Fruit fly (Drosophila melanogaster) whole organism, embryonic: Measurements from ENCODE around the gene CG2747.

Experiments used
- B-H2 ChIP-seq: fragments of 200-800 bp; sonication (Bioruptor generic); optimal IDR thresholded peaks from 2 replicates; lab custom pipeline; 2018; ENCODE audit warnings: missing biosample characterization, mild to moderate bottlenecking, missing genetic modification characterization
- CG10979 ChIP-seq: fragments of 200-800 bp; sonication (Bioruptor generic); optimal IDR thresholded peaks from 2 replicates; lab custom pipeline; 2018; ENCODE audit warnings: missing biosample characterization, mild to moderate bottlenecking, missing genetic modification characterization, moderate library complexity
- CG11456 ChIP-seq: fragments of 200-800 bp; sonication (Bioruptor generic); IDR thresholded peaks from 3 replicates; pipeline ENCODE4 v1.3.6; 2022; ENCODE audit warnings: missing biosample characterization, missing genetic modification characterization
- CG12299 ChIP-seq: fragments of 200-800 bp; sonication (Bioruptor generic); optimal IDR thresholded peaks from 2 replicates; lab custom pipeline; 2018; ENCODE audit warnings: missing biosample characterization, mild to moderate bottlenecking, missing genetic modification characterization
- CG12769 ChIP-seq: fragments of 200-800 bp; sonication (Bioruptor generic); optimal IDR thresholded peaks from 2 replicates; lab custom pipeline; 2019; ENCODE audit warnings: missing biosample characterization, mild to moderate bottlenecking, missing genetic modification characterization, moderate library complexity
- CG14860 ChIP-seq: fragments of 200-800 bp; sonication (Bioruptor generic); IDR thresholded peaks from 3 replicates; pipeline ENCODE4 v1.3.6; 2022; ENCODE audit warnings: missing biosample characterization, missing genetic modification characterization; ENCODE audit not compliant: partially characterized antibody
- CG15696 ChIP-seq: fragments of 200-800 bp; sonication (Bioruptor generic); optimal IDR thresholded peaks from 2 replicates; lab custom pipeline; 2019; ENCODE audit warnings: missing biosample characterization, mild to moderate bottlenecking, missing genetic modification characterization, moderate library complexity
- CG16863 ChIP-seq: fragments of 200-800 bp; sonication (Bioruptor generic); optimal IDR thresholded peaks from 3 replicates; lab custom pipeline; 2016; ENCODE audit warnings: missing biosample characterization, missing genetic modification characterization
- CG17359 ChIP-seq: fragments of 200-800 bp; sonication (Bioruptor generic); optimal IDR thresholded peaks from 3 replicates; lab custom pipeline; 2018; ENCODE audit warnings: missing biosample characterization, mild to moderate bottlenecking, missing genetic modification characterization, moderate library complexity
- CG18619 ChIP-seq: fragments of 200-800 bp; sonication (Bioruptor generic); optimal IDR thresholded peaks from 3 replicates; lab custom pipeline; 2017; ENCODE audit warnings: missing biosample characterization, mild to moderate bottlenecking, missing genetic modification characterization
- CG33213 ChIP-seq: fragments of 200-800 bp; sonication (Bioruptor generic); optimal IDR thresholded peaks from 3 replicates; lab custom pipeline; 2016; ENCODE audit warnings: missing biosample characterization, missing genetic modification characterization
- CG4360 ChIP-seq: fragments of 200-800 bp; sonication (Bioruptor generic); IDR thresholded peaks from 2 replicates; pipeline ENCODE4 v1.3.6; 2022; ENCODE audit warnings: missing biosample characterization, missing genetic modification characterization
- CG4424 ChIP-seq: fragments of 200-800 bp; sonication (Bioruptor generic); optimal IDR thresholded peaks from 3 replicates; lab custom pipeline; 2016; ENCODE audit warnings: missing biosample characterization, missing genetic modification characterization
- CG5180 ChIP-seq: fragments of 200-800 bp; sonication (Bioruptor generic); optimal IDR thresholded peaks from 3 replicates; lab custom pipeline; 2017; ENCODE audit warnings: missing biosample characterization, missing genetic modification characterization, mild to moderate bottlenecking, moderate library complexity, missing genetic modification reagents
- CG6254 ChIP-seq: fragments of 200-800 bp; sonication (Bioruptor generic); optimal IDR thresholded peaks from 3 replicates; lab custom pipeline; 2017; ENCODE audit warnings: mild to moderate bottlenecking, missing biosample characterization, missing genetic modification reagents, missing genetic modification characterization
- CG6791 ChIP-seq: fragments of 200-800 bp; sonication (Bioruptor generic); IDR thresholded peaks from 3 replicates; pipeline ENCODE4 v1.3.6; 2022; ENCODE audit warnings: missing biosample characterization, missing genetic modification characterization; ENCODE audit not compliant: partially characterized antibody
- CG6854 ChIP-seq: fragments of 200-800 bp; sonication (Bioruptor generic); optimal IDR thresholded peaks from 3 replicates; lab custom pipeline; 2017; ENCODE audit warnings: missing biosample characterization, mild to moderate bottlenecking, missing genetic modification characterization
- CG7556 ChIP-seq: fragments of 200-800 bp; sonication (Bioruptor generic); optimal IDR thresholded peaks from 2 replicates; lab custom pipeline; 2017; ENCODE audit warnings: missing biosample characterization, mild to moderate bottlenecking, missing genetic modification characterization
- CG8765 ChIP-seq: fragments of 200-800 bp; sonication (Bioruptor generic); IDR thresholded peaks from 2 replicates; pipeline ENCODE4 v1.3.6; 2022; ENCODE audit warnings: missing biosample characterization, missing genetic modification characterization
- CG8924 ChIP-seq: fragments of 200-800 bp; optimal IDR thresholded peaks from 3 replicates; lab custom pipeline; 2019; ENCODE audit warnings: missing biosample characterization, mild to moderate bottlenecking, missing genetic modification characterization, moderate library complexity
- CG9437 ChIP-seq: fragments of 200-800 bp; sonication (Bioruptor generic); optimal IDR thresholded peaks from 2 replicates; lab custom pipeline; 2018; ENCODE audit warnings: missing biosample characterization, mild to moderate bottlenecking, missing genetic modification characterization
- D19B ChIP-seq: fragments of 200-800 bp; sonication (Bioruptor generic); optimal IDR thresholded peaks from 2 replicates; lab custom pipeline; 2017; ENCODE audit warnings: missing biosample characterization, mild to moderate bottlenecking, missing genetic modification characterization
- Deaf1 ChIP-seq: fragments of 200-800 bp; optimal IDR thresholded peaks from 3 replicates; lab custom pipeline; 2019; ENCODE audit warnings: missing biosample characterization, mild to moderate bottlenecking, missing genetic modification characterization, moderate library complexity
- Dip2 ChIP-seq: fragments of 200-800 bp; sonication (Bioruptor generic); IDR thresholded peaks from 2 replicates; pipeline ENCODE4 v1.3.6; 2022; ENCODE audit warnings: missing biosample characterization, missing genetic modification characterization
- Dip3 ChIP-seq: fragments of 200-800 bp; sonication (Bioruptor generic); optimal IDR thresholded peaks from 3 replicates; lab custom pipeline; 2016; ENCODE audit warnings: missing biosample characterization, missing genetic modification characterization
- Doc2 ChIP-seq: fragments of 200-800 bp; sonication (Bioruptor generic); IDR thresholded peaks from 2 replicates; pipeline ENCODE4 v1.3.6; 2022; ENCODE audit warnings: missing biosample characterization, missing genetic modification characterization
- ERR ChIP-seq: fragments of 200-800 bp; sonication (Bioruptor generic); optimal IDR thresholded peaks from 2 replicates; lab custom pipeline; 2016; ENCODE audit warnings: missing biosample characterization, missing genetic modification characterization
- HHEX ChIP-seq: fragments of 200-800 bp; sonication (Bioruptor generic); optimal IDR thresholded peaks from 3 replicates; lab custom pipeline; 2017; ENCODE audit warnings: missing biosample characterization, mild to moderate bottlenecking, missing genetic modification characterization, missing genetic modification reagents
- HLHmδ ChIP-seq: fragments of 200-800 bp; sonication (Bioruptor generic); optimal IDR thresholded peaks from 2 replicates; lab custom pipeline; 2018; ENCODE audit warnings: missing biosample characterization, mild to moderate bottlenecking, missing genetic modification characterization, moderate library complexity
- Lhr ChIP-seq: fragments of 200-800 bp; sonication (Bioruptor generic); optimal IDR thresholded peaks from 3 replicates; lab custom pipeline; 2017; ENCODE audit warnings: mild to moderate bottlenecking, missing biosample characterization, missing genetic modification reagents, missing genetic modification characterization
- Lim3 ChIP-seq: fragments of 200-800 bp; sonication (Bioruptor generic); IDR thresholded peaks from 2 replicates; pipeline ENCODE4 v1.3.6; 2022; ENCODE audit warnings: missing biosample characterization, missing genetic modification characterization
- Nf-YB ChIP-seq: fragments of 200-800 bp; sonication (Bioruptor generic); optimal IDR thresholded peaks from 3 replicates; lab custom pipeline; 2019; ENCODE audit warnings: missing biosample characterization, mild to moderate bottlenecking, missing genetic modification characterization, moderate library complexity
- Taf1 ChIP-seq: fragments of 200-800 bp; sonication (Bioruptor generic); IDR thresholded peaks from 2 replicates; pipeline ENCODE4 v1.3.6; 2022; ENCODE audit warnings: missing biosample characterization, missing genetic modification characterization
- ab ChIP-seq: fragments of 200-800 bp; sonication (Bioruptor generic); optimal IDR thresholded peaks from 2 replicates; lab custom pipeline; 2016; ENCODE audit warnings: missing biosample characterization, missing genetic modification characterization
- ase ChIP-seq: fragments of 200-800 bp; sonication (Bioruptor generic); IDR thresholded peaks from 3 replicates; pipeline ENCODE4 v1.3.6; 2022; ENCODE audit warnings: missing biosample characterization, missing genetic modification characterization
- btn ChIP-seq: fragments of 200-800 bp; sonication (Bioruptor generic); optimal IDR thresholded peaks from 2 replicates; lab custom pipeline; 2016; ENCODE audit warnings: missing biosample characterization, missing genetic modification characterization
- dm ChIP-seq: fragments of 200-800 bp; sonication (Bioruptor generic); optimal IDR thresholded peaks from 3 replicates; lab custom pipeline; 2016; ENCODE audit warnings: missing biosample characterization, missing genetic modification characterization
- dmrt11E ChIP-seq: fragments of 200-800 bp; sonication (Bioruptor generic); optimal IDR thresholded peaks from 3 replicates; lab custom pipeline; 2018; ENCODE audit warnings: missing biosample characterization, mild to moderate bottlenecking, missing genetic modification characterization, moderate library complexity
- fd96Cb ChIP-seq: fragments of 200-800 bp; sonication (Bioruptor generic); optimal IDR thresholded peaks from 2 replicates; lab custom pipeline; 2018; ENCODE audit warnings: missing biosample characterization, mild to moderate bottlenecking, missing genetic modification characterization, moderate library complexity
- grn ChIP-seq: fragments of 200-800 bp; sonication (Bioruptor generic); optimal IDR thresholded peaks from 3 replicates; lab custom pipeline; 2017; ENCODE audit warnings: missing biosample characterization, missing genetic modification characterization
- lmd ChIP-seq: fragments of 200-800 bp; sonication (Bioruptor generic); IDR thresholded peaks from 2 replicates; pipeline ENCODE4 v1.3.6; 2022; ENCODE audit warnings: missing biosample characterization, missing genetic modification characterization
- mam ChIP-seq: fragments of 200-800 bp; sonication (Bioruptor generic); optimal IDR thresholded peaks from 3 replicates; lab custom pipeline; 2016; ENCODE audit warnings: missing biosample characterization, missing genetic modification characterization
- nmo ChIP-seq: fragments of 200-800 bp; sonication (Bioruptor generic); optimal IDR thresholded peaks from 2 replicates; lab custom pipeline; 2018; ENCODE audit warnings: missing biosample characterization, mild to moderate bottlenecking, missing genetic modification characterization, moderate library complexity
- p53 ChIP-seq: fragments of 200-800 bp; sonication (Bioruptor generic); optimal IDR thresholded peaks from 2 replicates; lab custom pipeline; 2016; ENCODE audit warnings: missing biosample characterization, missing genetic modification characterization
- repo ChIP-seq: fragments of 200-800 bp; sonication (Bioruptor generic); optimal IDR thresholded peaks from 2 replicates; lab custom pipeline; 2016; ENCODE audit warnings: missing biosample characterization, missing genetic modification characterization
- slou ChIP-seq: fragments of 200-800 bp; sonication (Bioruptor generic); optimal IDR thresholded peaks from 3 replicates; lab custom pipeline; 2016; ENCODE audit warnings: missing biosample characterization, missing genetic modification characterization
- tll ChIP-seq, 2 experiments: fragments of 200-800 bp in 1 of 2; fragments of >200 bp in 1 of 2; sonication (Bioruptor generic) in 1 of 2; optimal IDR thresholded peaks; 2 replicates each; lab custom pipeline; 2017 to 2019; ENCODE audit warnings: missing biosample characterization in 2 of 2, missing genetic modification characterization in 2 of 2, mild to moderate bottlenecking in 1 of 2, moderate library complexity in 1 of 2
- trem ChIP-seq: fragments of 200-800 bp; optimal IDR thresholded peaks from 3 replicates; lab custom pipeline; 2019; ENCODE audit warnings: missing biosample characterization, mild to moderate bottlenecking, missing genetic modification characterization, moderate library complexity
- vfl ChIP-seq: fragments of 200-800 bp; sonication (Bioruptor generic); optimal IDR thresholded peaks from 2 replicates; lab custom pipeline; 2016; ENCODE audit warnings: missing biosample characterization, missing genetic modification characterization
- vnd ChIP-seq: fragments of 200-800 bp; sonication (Bioruptor generic); IDR thresholded peaks from 3 replicates; pipeline ENCODE4 v1.3.6; 2022; ENCODE audit warnings: missing biosample characterization, missing genetic modification characterization; ENCODE audit not compliant: partially characterized antibody
- yki ChIP-seq: fragments of >200 bp; optimal IDR thresholded peaks from 3 replicates; lab custom pipeline; 2018

Gene CG2747

dm6 chr3R:8009080-8009620 is 21.4 kb downstream of the CG2747 start, which contains the start of the genes CG11052 and CG3223 (continued):
- TF ChIP-seq ERR (GFP tag; lab: Kevin White, UChicago) (peak; percentile 47), yki (lab: Kevin White, UChicago) (no peak), nmo (peak; percentile 21), CG4360 (no peak), vfl (GFP tag; lab: Kevin White, UChicago) (no peak), tll (GFP tag; optimal IDR thresholded peaks at IDR 0.05; lab: Kevin White, UChicago) (no peak), Lim3 (GFP tag; lab: Robert Waterston, UW) (no peak), CG4424 (no peak), CG8765 (GFP tag; lab: Robert Waterston, UW) (no peak), CG12769 (tag; lab: Kevin White, UChicago) (no peak), Deaf1 (tag; lab: Kevin White, UChicago) (no peak), CG9437 (GFP tag; lab: Kevin White, UChicago) (no peak), trem (tag; lab: Kevin White, UChicago) (no peak), CG7556 (GFP tag; lab: Kevin White, UChicago) (no peak), CG15696 (tag; lab: Kevin White, UChicago) (peak; percentile 8), B-H2 (GFP tag; lab: Kevin White, UChicago) (no peak), Dip2 (GFP tag; lab: Robert Waterston, UW) (no peak), CG11456 (GFP tag; lab: Robert Waterston, UW) (no peak), CG18619 (GFP tag; lab: Kevin White, UChicago) (no peak), D19B (GFP tag; lab: Kevin White, UChicago) (no peak), p53 (GFP tag; lab: Kevin White, UChicago) (no peak), vnd (GFP tag; lab: Robert Waterston, UW) (no peak), HHEX (GFP tag; lab: Kevin White, UChicago) (no peak), dmrt11E (tag; lab: Kevin White, UChicago) (no peak), CG6854 (GFP tag; lab: Kevin White, UChicago) (no peak), dm (GFP tag; lab: Kevin White, UChicago) (no peak), CG10979 (tag; lab: Kevin White, UChicago) (peak; percentile 1), CG6791 (GFP tag; lab: Robert Waterston, UW) (0 out of 3 replicates have a peak, but pooled peaks have one; percentile 22), CG14860 (no peak), Doc2 (GFP tag; lab: Robert Waterston, UW) (no peak), CG5180 (no peak), HLHmδ (GFP tag; lab: Kevin White, UChicago) (no peak), CG12299 (tag; lab: Kevin White, UChicago) (no peak), ase (GFP tag; lab: Robert Waterston, UW) (no peak), Dip3 (no peak), mam (GFP tag; lab: Kevin White, UChicago) (peak; percentile 8), grn (no peak), CG16863 (GFP tag; lab: Kevin White, UChicago) (no peak), Taf1 (no peak), Lhr (GFP tag; lab: Kevin White, UChicago) (no peak), ab (no peak), btn (GFP tag; lab: Kevin White, UChicago) (no peak), lmd (GFP tag; lab: Robert Waterston, UW) (no peak), repo (GFP tag; lab: Kevin White, UChicago) (no peak), CG8924 (no peak), CG17359 (tag; lab: Kevin White, UChicago) (no peak), fd96Cb (tag; lab: Kevin White, UChicago) (no peak), slou (GFP tag; lab: Kevin White, UChicago) (no peak), CG33213 (GFP tag; lab: Kevin White, UChicago) (no peak), Nf-YB (no peak), CG6254 (GFP tag; lab: Kevin White, UChicago) (peak; percentile 100)
